Worm (Caenorhabditis elegans) whole organism, L1 larva: ENCODE results near the gene C25D7.16.

ENCODE experiments used
- nhr-12 ChIP-seq: sonication (generic microtip); optimal IDR thresholded peaks from 2 replicates; lab custom pipeline; 2017; ENCODE audit warnings: missing biosample characterization, missing genetic modification characterization
- nhr-76 ChIP-seq: sonication (generic microtip); optimal IDR thresholded peaks from 2 replicates; lab custom pipeline; 2017; ENCODE audit warnings: missing biosample characterization, missing genetic modification characterization
- nhr-77 ChIP-seq: fragments of 150-350 bp; optimal IDR thresholded peaks from 2 replicates; lab custom pipeline; 2014; ENCODE audit warnings: missing biosample characterization, missing genetic modification characterization

- TF ChIP-seq nhr-77 (tag; lab: Kevin White, UChicago) (peak; percentile 80), nhr-12 (tag; lab: Kevin White, UChicago) (no peak), nhr-76 (tag; lab: Kevin White, UChicago) (no peak)
Observed at ce11 chrV:15085335-15085800, 29.4 kb downstream of the C25D7.16 start, which contains the start of the genes ahsa-1 and C01G10.7.
